Worm (Caenorhabditis elegans) whole organism, L4 larva: ENCODE measurements around the gene fis-2.

Experiments used
- Y5F2A.4 ChIP-seq: fragments of 200-800 bp; sonication (Bioruptor generic); optimal IDR thresholded peaks from 2 replicates; lab custom pipeline; 2018; ENCODE audit warnings: mild to moderate bottlenecking, missing genetic modification characterization, missing compliant biosample characterization
- hif-1 ChIP-seq, 2 experiments: sonication (generic microtip); optimal IDR thresholded peaks; 2 replicates each; lab custom pipeline; 2016 to 2017; ENCODE audit warnings: missing compliant biosample characterization in 2 of 2, missing genetic modification characterization in 2 of 2, missing genetic modification reagents in 2 of 2, missing genotype in 2 of 2, mild to moderate bottlenecking in 1 of 2
- madf-5 ChIP-seq, 2 experiments: fragments of 200-800 bp; sonication (Bioruptor generic); IDR thresholded peaks; 2 replicates each; pipeline ENCODE4 v1.3.6; 2022; ENCODE audit warnings: missing compliant biosample characterization in 2 of 2, missing genetic modification characterization in 2 of 2
- nhr-76 ChIP-seq: fragments of 150-350 bp; optimal IDR thresholded peaks from 2 replicates; lab custom pipeline; 2014; ENCODE audit warnings: missing biosample characterization, missing genetic modification characterization
- php-3 ChIP-seq: fragments of 200-800 bp; sonication (Bioruptor generic); IDR thresholded peaks from 2 replicates; pipeline ENCODE4 v1.3.6; 2022; ENCODE audit warnings: missing genetic modification reagents, missing genetic modification characterization, missing compliant biosample characterization
- zip-11 ChIP-seq: fragments of 200-800 bp; sonication (Bioruptor generic); IDR thresholded peaks from 2 replicates; pipeline ENCODE4 v1.3.6; 2022; ENCODE audit warnings: missing genetic modification characterization, missing compliant biosample characterization

DNA sequence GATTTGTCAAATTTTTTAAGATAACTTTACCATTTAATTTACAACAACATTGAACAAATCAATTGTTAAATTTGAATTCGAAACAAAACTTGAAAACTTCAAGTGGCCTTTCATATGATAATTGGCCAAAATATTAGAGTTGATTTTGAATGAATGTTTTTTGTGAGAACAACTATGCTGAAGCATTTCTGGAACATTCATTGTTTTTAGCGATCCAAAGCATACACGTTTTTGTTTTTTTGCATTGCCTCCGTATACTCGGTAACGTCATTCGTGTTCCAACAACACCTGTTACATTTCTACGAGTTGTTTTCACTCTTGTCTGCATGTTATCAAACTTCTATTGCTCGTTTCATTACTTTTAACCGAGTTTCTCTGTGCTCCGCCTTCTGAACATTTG lies 8.0 kb downstream of the fis-2 start:
- TF ChIP-seq php-3 (GFP tag; lab: Robert Waterston, UW) (no peak), madf-5 (GFP tag; IDR thresholded peaks at IDR 0.05; lab: Robert Waterston, UW) (no peak), Y5F2A.4 (GFP tag; lab: Kevin White, UChicago) (no peak), zip-11 (GFP tag; lab: Robert Waterston, UW) (no peak), hif-1 (tag; optimal IDR thresholded peaks at IDR 0.05; lab: Kevin White, UChicago) (no peak), nhr-76 (tag; lab: Kevin White, UChicago) (no peak)
